Worm (Caenorhabditis elegans): ENCODE results near the gene pezo-1.

DNA sequence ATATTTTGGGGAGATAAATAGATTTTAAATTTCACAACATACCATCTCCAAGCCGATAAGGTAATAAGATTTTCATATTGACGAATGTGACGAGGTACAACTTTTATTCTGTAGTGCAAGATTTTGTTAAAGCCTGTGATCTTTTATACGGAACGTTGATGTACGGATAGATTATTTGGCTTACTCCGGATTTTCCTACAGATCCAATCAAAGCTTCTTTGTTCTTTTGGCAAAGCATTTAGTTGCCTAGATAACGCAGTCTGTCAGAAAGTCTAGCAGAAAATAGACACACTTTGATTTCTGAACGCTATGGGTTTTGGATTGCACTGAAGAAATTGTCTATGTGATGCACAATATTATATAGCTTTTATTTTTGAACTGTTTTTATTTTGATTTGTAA is 67.2 kb downstream of the pezo-1 start, which contains the start of gene F49C12.2:
- no peak for TF ChIP-seq T22C8.4 (GFP tag; IDR thresholded peaks at IDR 0.05)
- no peak for TF ChIP-seq tab-1 (GFP tag; IDR thresholded peaks at IDR 0.05)
- TF ChIP-seq klf-2 (GFP tag; conservative IDR thresholded peaks at IDR 0.05), result no peak
- no peak for TF ChIP-seq flt-1 (GFP tag; IDR thresholded peaks at IDR 0.05)
- no peak for TF ChIP-seq med-1 (GFP tag; optimal IDR thresholded peaks at IDR 0.05; ENCODE audit: insufficient read depth)
- TF ChIP-seq ztf-29 (GFP tag; IDR thresholded peaks at IDR 0.05), result no peak
- TF ChIP-seq ref-1 (GFP tag; conservative IDR thresholded peaks at IDR 0.05), result no peak
